Fruit fly (Drosophila melanogaster) whole organism, pupa: Measurements from ENCODE around the gene Ppt1.
A peak's percentile ranks its signal among the peaks of the same experiment; 100 is the strongest.

ENCODE experiments used
- CG10348 ChIP-seq: fragments of 200-800 bp; sonication (Bioruptor generic); IDR thresholded peaks from 2 replicates; pipeline ENCODE4 v1.3.6; 2022; ENCODE audit warnings: missing biosample characterization, missing genetic modification characterization
- CG12605 ChIP-seq: fragments of 200-800 bp; sonication (Bioruptor generic); IDR thresholded peaks from 2 replicates; pipeline ENCODE4 v1.3.6; 2022; ENCODE audit warnings: missing biosample characterization, missing genetic modification characterization
- CG13204 ChIP-seq: fragments of 200-800 bp; sonication (Bioruptor generic); optimal IDR thresholded peaks from 2 replicates; lab custom pipeline; 2018; ENCODE audit warnings: missing biosample characterization, mild to moderate bottlenecking, missing genetic modification characterization, moderate library complexity
- CG14655 ChIP-seq: fragments of 200-800 bp; sonication (Bioruptor generic); optimal IDR thresholded peaks from 3 replicates; lab custom pipeline; 2017; ENCODE audit warnings: mild to moderate bottlenecking, missing biosample characterization, missing genetic modification reagents, missing genetic modification characterization
- CG15710 ChIP-seq: fragments of 200-800 bp; sonication (Bioruptor generic); optimal IDR thresholded peaks from 2 replicates; lab custom pipeline; 2018; ENCODE audit warnings: missing biosample characterization, mild to moderate bottlenecking, missing genetic modification characterization, moderate library complexity
- CG17806 ChIP-seq: fragments of 200-800 bp; sonication (Bioruptor generic); optimal IDR thresholded peaks from 2 replicates; lab custom pipeline; 2018; ENCODE audit warnings: missing biosample characterization, mild to moderate bottlenecking, missing genetic modification characterization, moderate library complexity
- CG32121 ChIP-seq: fragments of 200-800 bp; sonication (Bioruptor generic); IDR thresholded peaks from 2 replicates; pipeline ENCODE4 v1.3.6; 2022; ENCODE audit warnings: missing biosample characterization, missing genetic modification characterization
- CG34367 ChIP-seq: fragments of 200-800 bp; sonication (Bioruptor generic); optimal IDR thresholded peaks from 2 replicates; lab custom pipeline; 2018; ENCODE audit warnings: missing biosample characterization, mild to moderate bottlenecking, missing genetic modification characterization
- CG4496 ChIP-seq: fragments of 200-800 bp; sonication (Bioruptor generic); IDR thresholded peaks from 3 replicates; pipeline ENCODE4 v1.3.6; 2022; ENCODE audit warnings: missing biosample characterization, missing genetic modification characterization
- CG8159 ChIP-seq: fragments of 200-800 bp; sonication (Bioruptor generic); optimal IDR thresholded peaks from 3 replicates; lab custom pipeline; 2018; ENCODE audit warnings: missing biosample characterization, mild to moderate bottlenecking, missing genetic modification characterization, moderate library complexity
- CG8301 ChIP-seq: fragments of 200-800 bp; sonication (Bioruptor generic); optimal IDR thresholded peaks from 2 replicates; lab custom pipeline; 2018; ENCODE audit warnings: missing biosample characterization, mild to moderate bottlenecking, missing genetic modification characterization
- CG9948 ChIP-seq: fragments of 200-800 bp; sonication (Bioruptor generic); optimal IDR thresholded peaks from 2 replicates; lab custom pipeline; 2018; ENCODE audit warnings: missing biosample characterization, mild to moderate bottlenecking, missing genetic modification characterization, moderate library complexity
- D1 ChIP-seq: fragments of 200-800 bp; sonication (Bioruptor generic); optimal IDR thresholded peaks from 2 replicates; lab custom pipeline; 2018; ENCODE audit warnings: missing biosample characterization, mild to moderate bottlenecking, missing genetic modification characterization, moderate library complexity
- EcR ChIP-seq: fragments of 200-800 bp; sonication (Bioruptor generic); optimal IDR thresholded peaks from 3 replicates; lab custom pipeline; 2019; ENCODE audit warnings: missing biosample characterization, missing genetic modification characterization, mild to moderate bottlenecking, moderate library complexity, missing genetic modification reagents
- Ets98B ChIP-seq: fragments of 200-800 bp; sonication (Bioruptor generic); IDR thresholded peaks from 2 replicates; pipeline ENCODE4 v1.3.6; 2022; ENCODE audit warnings: missing biosample characterization, missing genetic modification characterization
- Pif1A ChIP-seq: fragments of 200-800 bp; sonication (Bioruptor generic); optimal IDR thresholded peaks from 3 replicates; lab custom pipeline; 2016; ENCODE audit warnings: missing biosample characterization, missing genetic modification characterization
- Pif1B ChIP-seq: fragments of 200-800 bp; sonication (Bioruptor generic); optimal IDR thresholded peaks from 3 replicates; lab custom pipeline; 2016; ENCODE audit warnings: missing biosample characterization, missing genetic modification characterization
- Snoo ChIP-seq: fragments of 200-800 bp; sonication (Bioruptor generic); optimal IDR thresholded peaks from 3 replicates; lab custom pipeline; 2017; ENCODE audit warnings: missing biosample characterization, mild to moderate bottlenecking, missing genetic modification characterization, inconsistent platforms
- fd96Ca ChIP-seq: fragments of 200-800 bp; sonication (Bioruptor generic); IDR thresholded peaks from 3 replicates; pipeline ENCODE4 v1.3.6; 2022; ENCODE audit warnings: missing biosample characterization, missing genetic modification characterization
- gl ChIP-seq: fragments of 200-800 bp; sonication (Bioruptor generic); optimal IDR thresholded peaks from 2 replicates; lab custom pipeline; 2018; ENCODE audit warnings: missing biosample characterization, mild to moderate bottlenecking, missing genetic modification characterization
- rn ChIP-seq: fragments of 200-800 bp; sonication (Bioruptor generic); IDR thresholded peaks from 2 replicates; pipeline ENCODE4 v1.3.6; 2022; ENCODE audit warnings: missing biosample characterization, missing genetic modification characterization

Gene Ppt1

DNA sequence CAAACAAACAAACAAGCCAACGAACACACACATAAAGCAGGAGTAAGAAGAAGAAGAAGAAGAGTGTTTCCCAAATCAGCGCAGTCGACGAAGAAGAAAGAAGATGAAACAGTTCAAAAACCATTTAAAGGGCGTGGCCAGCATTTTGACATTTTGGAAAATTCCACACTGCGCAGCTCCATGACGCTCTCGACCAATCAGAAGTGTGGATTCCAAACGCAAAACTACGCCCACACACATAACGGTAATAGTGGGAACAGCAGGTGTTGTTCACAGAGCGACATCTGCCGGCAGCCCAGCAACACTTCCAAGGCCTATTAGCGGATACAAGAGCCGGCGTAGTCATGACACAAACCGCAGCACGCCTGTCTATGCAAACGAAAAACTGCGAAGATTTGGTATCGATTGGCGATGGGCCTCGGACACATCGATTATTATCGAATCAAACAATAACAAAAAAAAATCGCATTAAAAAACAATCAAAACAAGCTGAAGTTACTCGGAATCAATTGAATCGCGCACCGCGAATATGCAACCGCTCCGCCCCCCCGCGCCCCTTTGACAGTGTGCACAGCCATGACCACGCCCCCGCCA, 13.3 kb downstream of the Ppt1 start, which contains the start of gene Rubicon:
Gene Rubicon (plus strand): TSS at position 433 of the 594 bp plus-strand sequence.
- TF ChIP-seq CG15710 (tag; lab: Kevin White, UChicago) = peak; percentile 62
- peak; percentile 44 for TF ChIP-seq CG17806 (tag; lab: Kevin White, UChicago)
- peak; percentile 50 for TF ChIP-seq CG13204
- TF ChIP-seq gl = peak; percentile 84
- TF ChIP-seq CG8159 = peak; percentile 57
- peak; percentile 72 for TF ChIP-seq rn
- TF ChIP-seq CG10348 (GFP tag; lab: Robert Waterston, UW) = no peak
- TF ChIP-seq CG34367 (tag; lab: Kevin White, UChicago) = peak; percentile 73
- peak; percentile 50 for TF ChIP-seq CG8301 (tag; lab: Kevin White, UChicago)
- TF ChIP-seq EcR (GFP tag; lab: Kevin White, UChicago) = peak; percentile 13
- peak; percentile 72 for TF ChIP-seq CG14655 (GFP tag; lab: Kevin White, UChicago)
- peak; percentile 81 for TF ChIP-seq fd96Ca (GFP tag; lab: Robert Waterston, UW)
- TF ChIP-seq CG9948 (tag; lab: Kevin White, UChicago) = peak; percentile 53
- TF ChIP-seq D1 = no peak
- TF ChIP-seq Pif1B (GFP tag; lab: Kevin White, UChicago) = no peak
- peak; percentile 84 for TF ChIP-seq CG32121 (GFP tag; lab: Robert Waterston, UW)
- peak; percentile 26 for TF ChIP-seq Snoo (tag; lab: Kevin White, UChicago)
- no peak for TF ChIP-seq Pif1A (GFP tag; lab: Kevin White, UChicago)
- TF ChIP-seq CG12605 = peak; percentile 90
- TF ChIP-seq CG4496 (GFP tag; lab: Robert Waterston, UW) = peak; percentile 88
- peak; percentile 71 for TF ChIP-seq Ets98B (GFP tag; lab: Robert Waterston, UW)

DNA sequence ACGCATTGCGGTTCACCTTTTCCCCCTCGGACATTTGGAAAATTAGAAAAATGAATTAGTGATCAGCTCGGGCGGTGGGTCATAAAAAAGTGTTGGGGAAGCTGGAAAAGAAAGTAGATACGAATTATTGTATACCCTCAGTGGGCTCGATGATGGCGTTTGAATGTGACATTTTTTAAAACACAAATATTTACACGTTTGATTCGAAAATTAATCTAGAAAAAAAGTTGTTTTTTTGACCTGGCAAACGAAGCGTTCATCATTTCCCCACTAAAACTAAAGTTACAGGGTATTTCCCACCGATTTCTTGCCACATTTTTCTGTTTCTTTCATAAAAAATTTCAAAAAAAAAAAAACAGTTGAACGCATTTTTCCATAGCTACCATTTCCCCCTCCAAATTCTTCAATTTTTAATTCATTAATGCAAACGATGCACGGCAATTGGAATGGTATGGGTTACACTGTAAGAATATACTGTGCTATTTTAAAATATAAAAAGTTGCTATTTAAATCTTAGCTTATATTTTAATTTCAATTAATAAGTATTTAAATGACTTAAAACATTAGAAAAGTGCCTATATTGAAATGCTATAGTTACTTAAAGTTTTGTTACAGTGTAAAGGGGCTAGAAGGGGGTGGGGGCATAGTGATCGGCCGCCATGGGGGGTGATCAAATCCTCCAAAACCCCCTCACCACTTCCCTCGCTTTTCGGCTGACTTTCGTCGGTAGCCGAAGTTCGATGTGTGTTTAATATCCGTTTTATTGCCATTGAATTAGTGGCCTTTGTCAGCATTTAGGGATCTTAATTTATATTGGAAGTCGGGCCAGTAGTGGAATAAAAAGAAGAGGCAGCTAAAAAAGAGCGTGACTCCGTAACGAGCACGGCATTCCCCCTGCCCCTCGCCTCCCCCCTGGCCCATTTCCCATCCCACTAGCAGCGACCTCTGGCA, 18.4 kb downstream of the Ppt1 start:
- TF ChIP-seq gl (no peak), Pif1B (GFP tag; lab: Kevin White, UChicago) (no peak), CG32121 (GFP tag; lab: Robert Waterston, UW) (no peak), fd96Ca (GFP tag; lab: Robert Waterston, UW) (no peak), Snoo (tag; lab: Kevin White, UChicago) (no peak), EcR (GFP tag; lab: Kevin White, UChicago) (no peak), rn (no peak), CG4496 (GFP tag; lab: Robert Waterston, UW) (no peak), CG34367 (tag; lab: Kevin White, UChicago) (no peak), CG12605 (no peak), CG13204 (no peak), CG17806 (tag; lab: Kevin White, UChicago) (no peak), CG15710 (tag; lab: Kevin White, UChicago) (no peak), CG8301 (tag; lab: Kevin White, UChicago) (no peak), CG14655 (GFP tag; lab: Kevin White, UChicago) (no peak), CG8159 (no peak)
- TF ChIP-seq, all 21 proteins: peak for 0

DNA sequence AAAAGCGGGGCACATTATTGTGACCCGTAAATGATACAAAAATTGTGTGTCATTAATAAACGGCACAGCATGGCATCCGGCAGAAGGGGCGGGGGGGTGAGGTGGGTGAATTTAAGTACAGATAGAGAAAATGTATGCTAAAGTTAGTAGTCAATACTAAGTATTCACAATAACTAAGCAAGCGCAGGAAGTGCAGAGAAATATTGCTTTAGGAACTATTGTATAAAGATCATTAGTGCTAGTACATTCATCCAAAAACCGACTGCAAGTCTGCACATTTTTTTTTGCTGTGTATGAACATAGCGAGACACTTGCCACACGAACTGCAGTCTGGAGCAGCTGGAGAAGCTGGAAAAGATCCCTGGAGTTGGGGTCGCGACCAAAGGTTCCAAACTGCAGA, 20.6 kb downstream of the Ppt1 start:
- no peak for TF ChIP-seq D1
- TF ChIP-seq EcR (GFP tag; lab: Kevin White, UChicago) = no peak
- TF ChIP-seq CG32121 (GFP tag; lab: Robert Waterston, UW) = no peak
- TF ChIP-seq CG8159 = peak; percentile 22
- TF ChIP-seq Ets98B (GFP tag; lab: Robert Waterston, UW) = no peak
- TF ChIP-seq CG8301 (tag; lab: Kevin White, UChicago) = no peak
- TF ChIP-seq gl = no peak
- no peak for TF ChIP-seq rn
- no peak for TF ChIP-seq CG12605
- TF ChIP-seq CG9948 (tag; lab: Kevin White, UChicago) = no peak
- TF ChIP-seq fd96Ca (GFP tag; lab: Robert Waterston, UW) = no peak
- no peak for TF ChIP-seq CG10348 (GFP tag; lab: Robert Waterston, UW)
- no peak for TF ChIP-seq Pif1A (GFP tag; lab: Kevin White, UChicago)
- no peak for TF ChIP-seq CG17806 (tag; lab: Kevin White, UChicago)
- TF ChIP-seq CG13204 = no peak
- TF ChIP-seq Snoo (tag; lab: Kevin White, UChicago) = peak; percentile 15
- TF ChIP-seq CG14655 (GFP tag; lab: Kevin White, UChicago) = no peak
- peak; percentile 29 for TF ChIP-seq CG15710 (tag; lab: Kevin White, UChicago)
- no peak for TF ChIP-seq Pif1B (GFP tag; lab: Kevin White, UChicago)
- no peak for TF ChIP-seq CG4496 (GFP tag; lab: Robert Waterston, UW)
- TF ChIP-seq CG34367 (tag; lab: Kevin White, UChicago) = no peak

DNA sequence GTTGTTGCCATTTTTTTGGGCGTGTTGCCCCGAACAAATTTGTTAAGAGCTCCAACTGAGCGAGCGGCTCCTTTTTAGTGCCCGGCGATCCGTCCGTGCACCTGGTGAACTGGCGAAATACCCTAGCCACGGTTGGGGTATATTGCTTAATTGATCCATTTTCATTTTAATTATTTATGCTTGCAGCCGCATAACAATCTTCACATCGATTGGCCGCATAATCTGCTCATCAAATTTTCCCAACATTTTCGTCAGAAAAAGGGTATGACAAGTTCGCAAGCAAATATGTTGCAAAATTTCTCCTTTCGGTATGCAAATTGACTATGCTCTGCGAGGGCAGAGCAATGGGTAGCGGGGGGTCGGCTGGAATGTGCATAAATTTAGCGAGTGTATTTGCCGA, 22.3 kb downstream of the Ppt1 start:
- TF ChIP-seq Snoo (tag; lab: Kevin White, UChicago) (peak; percentile 51), CG8159 (peak; percentile 5), Pif1A (GFP tag; lab: Kevin White, UChicago) (peak; percentile 21), CG17806 (tag; lab: Kevin White, UChicago) (no peak)

DNA sequence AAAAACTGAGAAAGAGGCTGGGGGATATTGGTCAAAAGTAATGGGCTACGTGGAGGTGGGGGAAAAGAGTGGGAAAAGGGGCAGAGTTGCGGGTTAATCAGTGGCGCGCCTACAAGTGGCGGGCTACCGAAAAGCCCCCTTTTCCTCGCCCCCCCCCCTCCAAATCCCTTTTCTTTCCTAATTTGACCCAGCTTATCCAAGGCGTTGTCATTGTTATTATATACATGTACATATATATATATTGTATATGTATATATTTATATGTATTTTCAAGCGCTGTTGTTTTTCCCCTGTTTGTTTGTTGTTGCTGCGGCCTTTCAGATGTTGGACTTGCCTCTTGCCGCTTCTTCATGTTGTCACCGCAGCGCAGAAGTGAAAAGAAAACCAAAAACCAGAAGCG, 23.0 kb downstream of the Ppt1 start:
- TF ChIP-seq fd96Ca (GFP tag; lab: Robert Waterston, UW) (no peak), CG14655 (GFP tag; lab: Kevin White, UChicago) (no peak), gl (no peak), Pif1A (GFP tag; lab: Kevin White, UChicago) (no peak), CG8301 (tag; lab: Kevin White, UChicago) (no peak), CG12605 (no peak), rn (no peak), CG13204 (no peak), Ets98B (GFP tag; lab: Robert Waterston, UW) (no peak), EcR (GFP tag; lab: Kevin White, UChicago) (no peak), Snoo (tag; lab: Kevin White, UChicago) (no peak), CG17806 (tag; lab: Kevin White, UChicago) (no peak), CG4496 (GFP tag; lab: Robert Waterston, UW) (no peak), CG8159 (no peak), CG9948 (tag; lab: Kevin White, UChicago) (no peak), D1 (no peak)
